Worm (Caenorhabditis elegans) whole organism, L1 larva: ENCODE results near the gene K09C6.8.

Source experiments
- ama-1 ChIP-seq: fragments of 150-350 bp; optimal IDR thresholded peaks from 2 replicates; lab custom pipeline; 2014
- egl-13 ChIP-seq: sonication (generic microtip); optimal IDR thresholded peaks from 2 replicates; lab custom pipeline; 2016; ENCODE audit warnings: missing genotype, missing genetic modification reagents, missing genetic modification characterization, missing compliant biosample characterization
- hlh-17 ChIP-seq: fragments of 200-800 bp; sonication (Bioruptor generic); optimal IDR thresholded peaks from 2 replicates; lab custom pipeline; 2018; ENCODE audit warnings: missing genetic modification characterization, mild to moderate bottlenecking, missing compliant biosample characterization, moderate library complexity, borderline replicate concordance
- mdl-1 ChIP-seq, 2 experiments: fragments of 150-350 bp; optimal IDR thresholded peaks; 2 replicates each; lab custom pipeline; 2014 to 2017; ENCODE audit warnings: missing biosample characterization in 2 of 2, missing genetic modification characterization in 2 of 2, inconsistent platforms in 1 of 2
- nhr-11 ChIP-seq: fragments of 150-350 bp; optimal IDR thresholded peaks from 2 replicates; lab custom pipeline; 2014; ENCODE audit warnings: missing biosample characterization, missing genetic modification characterization
- nhr-237 ChIP-seq: fragments of 150-350 bp; optimal IDR thresholded peaks from 2 replicates; lab custom pipeline; 2014; ENCODE audit warnings: missing biosample characterization, missing genetic modification characterization
- nhr-47 ChIP-seq: sonication (generic microtip); optimal IDR thresholded peaks from 2 replicates; lab custom pipeline; 2016; ENCODE audit warnings: mild to moderate bottlenecking, missing genetic modification characterization, moderate library complexity, missing compliant biosample characterization
- tlp-1 ChIP-seq: fragments of 150-350 bp; optimal IDR thresholded peaks from 2 replicates; lab custom pipeline; 2014; ENCODE audit warnings: missing biosample characterization, missing genetic modification characterization
- zag-1 ChIP-seq: fragments of 150-350 bp; optimal IDR thresholded peaks from 2 replicates; lab custom pipeline; 2014; ENCODE audit warnings: missing biosample characterization, missing genetic modification characterization

- TF ChIP-seq tlp-1 (tag; lab: Kevin White, UChicago): no peak
- TF ChIP-seq egl-13 (tag; lab: Kevin White, UChicago): no peak
- TF ChIP-seq mdl-1 (tag; optimal IDR thresholded peaks at IDR 0.05; lab: Kevin White, UChicago): no peak
- TF ChIP-seq nhr-11 (tag; lab: Kevin White, UChicago): no peak
- TF ChIP-seq ama-1 (lab: Kevin White, UChicago): no peak
- TF ChIP-seq nhr-47 (tag; lab: Kevin White, UChicago): no peak
- no peak for TF ChIP-seq nhr-237 (tag; lab: Kevin White, UChicago)
- no peak for TF ChIP-seq zag-1
- no peak for TF ChIP-seq hlh-17 (GFP tag; lab: Kevin White, UChicago)
Measured at ce11 chrV:794092-794491, 48.9 kb downstream of the K09C6.8 start.
